Worm (Caenorhabditis elegans) whole organism, early embryonic: ENCODE measurements around the gene srz-63.

Experiments
- B0310.2 ChIP-seq: sonication (generic microtip); optimal IDR thresholded peaks from 2 replicates; lab custom pipeline; 2016; ENCODE audit warnings: mild to moderate bottlenecking, missing genetic modification characterization, missing compliant biosample characterization
- F13C5.2 ChIP-seq: sonication (generic microtip); optimal IDR thresholded peaks from 2 replicates; lab custom pipeline; 2017; ENCODE audit warnings: mild to moderate bottlenecking, missing genetic modification characterization, inconsistent platforms, missing compliant biosample characterization
- aly-1 ChIP-seq: sonication (generic microtip); optimal IDR thresholded peaks from 2 replicates; lab custom pipeline; 2016; ENCODE audit warnings: missing genetic modification characterization, missing compliant biosample characterization
- ama-1 ChIP-seq: fragments of 150-350 bp; optimal IDR thresholded peaks from 2 replicates; lab custom pipeline; 2014
- hmbx-1 ChIP-seq: sonication (generic microtip); optimal IDR thresholded peaks from 2 replicates; lab custom pipeline; 2016; ENCODE audit warnings: mild to moderate bottlenecking, missing genetic modification characterization, missing compliant biosample characterization
- hnd-1 ChIP-seq: sonication (generic microtip); optimal IDR thresholded peaks from 2 replicates; lab custom pipeline; 2016; ENCODE audit warnings: missing genetic modification characterization, missing compliant biosample characterization

- TF ChIP-seq B0310.2 (tag; lab: Kevin White, UChicago) (no peak), ama-1 (no peak), hnd-1 (tag; lab: Kevin White, UChicago) (no peak), aly-1 (tag; lab: Kevin White, UChicago) (peak; percentile 29), hmbx-1 (tag; lab: Kevin White, UChicago) (no peak), F13C5.2 (tag; lab: Kevin White, UChicago) (peak; percentile 32)
These were observed 36.0 kb upstream of the srz-63 start for ce11 chrII:1242475-1242874.
